Worm (Caenorhabditis elegans) whole organism, young adult: ENCODE results near the gene rip-1.

Experiments used
- B0261.1 ChIP-seq: sonication (generic microtip); optimal IDR thresholded peaks from 2 replicates; lab custom pipeline; 2016; ENCODE audit warnings: mild to moderate bottlenecking, missing genetic modification characterization, moderate library complexity, missing compliant biosample characterization
- B0336.3 ChIP-seq: fragments of 200-800 bp; sonication (Bioruptor generic); IDR thresholded peaks from 2 replicates; pipeline ENCODE4 v1.3.6; 2022; ENCODE audit warnings: missing genetic modification characterization, missing compliant biosample characterization
- F23B12.7 ChIP-seq: sonication (generic microtip); optimal IDR thresholded peaks from 2 replicates; lab custom pipeline; 2017; ENCODE audit warnings: missing genetic modification characterization, mild to moderate bottlenecking, missing compliant biosample characterization, antibody characterized with exemption, moderate library complexity; ENCODE audit not compliant: insufficient read depth
- F33H1.4 ChIP-seq: fragments of 200-800 bp; sonication (Bioruptor generic); IDR thresholded peaks from 2 replicates; pipeline ENCODE4 v1.3.6; 2022; ENCODE audit warnings: missing genetic modification reagents, missing genetic modification characterization, missing compliant biosample characterization
- K12H6.12 ChIP-seq: fragments of 200-800 bp; sonication (Bioruptor generic); optimal IDR thresholded peaks from 2 replicates; lab custom pipeline; 2018; ENCODE audit warnings: mild to moderate bottlenecking, missing genetic modification characterization, missing compliant biosample characterization
- Y67H2A.10 ChIP-seq: fragments of 200-800 bp; sonication (Bioruptor generic); conservative IDR thresholded peaks from 2 replicates; pipeline ENCODE4 v1.3.6; 2022; ENCODE audit warnings: missing genetic modification reagents, missing genetic modification characterization, missing compliant biosample characterization
- ZK185.1 ChIP-seq: sonication (generic microtip); optimal IDR thresholded peaks from 2 replicates; lab custom pipeline; 2016; ENCODE audit warnings: mild to moderate bottlenecking, missing genetic modification characterization, missing compliant biosample characterization; ENCODE audit not compliant: poor library complexity, severe bottlenecking
- attf-5 ChIP-seq: fragments of 200-800 bp; sonication (Bioruptor generic); optimal IDR thresholded peaks from 2 replicates; lab custom pipeline; 2018; ENCODE audit warnings: mild to moderate bottlenecking, missing genetic modification characterization, missing compliant biosample characterization
- bed-2 ChIP-seq: fragments of 200-800 bp; sonication (Bioruptor generic); IDR thresholded peaks from 2 replicates; pipeline ENCODE4 v1.3.6; 2022; ENCODE audit warnings: missing genetic modification reagents, missing genetic modification characterization, missing compliant biosample characterization
- cebp-1 ChIP-seq, 2 experiments: fragments of 200-800 bp in 1 of 2; sonication (Bioruptor generic) in 1 of 2; sonication (generic microtip) in 1 of 2; IDR thresholded peaks in 1 of 2; optimal IDR thresholded peaks in 1 of 2; 2 replicates each; pipeline versions ENCODE4 v1.3.6 to Lab custom; 2017 to 2022; ENCODE audit warnings: missing compliant biosample characterization in 2 of 2, missing genetic modification characterization in 2 of 2, mild to moderate bottlenecking in 1 of 2, missing genetic modification reagents in 1 of 2, moderate library complexity in 1 of 2
- cebp-2 ChIP-seq: fragments of 200-800 bp; sonication (Bioruptor generic); IDR thresholded peaks from 2 replicates; pipeline ENCODE4 v1.3.6; 2022; ENCODE audit warnings: missing genetic modification characterization, missing compliant biosample characterization
- ceh-27 ChIP-seq: fragments of 200-800 bp; sonication (Bioruptor generic); optimal IDR thresholded peaks from 2 replicates; lab custom pipeline; 2018; ENCODE audit warnings: mild to moderate bottlenecking, missing genetic modification characterization, moderate library complexity, missing compliant biosample characterization
- ceh-79 ChIP-seq: sonication (generic microtip); optimal IDR thresholded peaks from 2 replicates; lab custom pipeline; 2017; ENCODE audit warnings: mild to moderate bottlenecking, missing genetic modification characterization, missing compliant biosample characterization
- efl-1 ChIP-seq: fragments of 150-350 bp; optimal IDR thresholded peaks from 2 replicates; lab custom pipeline; 2014; ENCODE audit warnings: missing biosample characterization, missing genetic modification reagents, missing genetic modification characterization
- egrh-3 ChIP-seq: fragments of 200-800 bp; sonication (Bioruptor generic); IDR thresholded peaks from 2 replicates; pipeline ENCODE4 v1.3.6; 2022; ENCODE audit warnings: missing genetic modification reagents, missing genetic modification characterization, missing compliant biosample characterization
- ets-4 ChIP-seq: fragments of 200-800 bp; sonication (Bioruptor generic); optimal IDR thresholded peaks from 2 replicates; lab custom pipeline; 2018; ENCODE audit warnings: mild to moderate bottlenecking, missing genetic modification characterization, missing compliant biosample characterization
- fkh-3 ChIP-seq: sonication (generic microtip); optimal IDR thresholded peaks from 2 replicates; lab custom pipeline; 2016; ENCODE audit warnings: mild to moderate bottlenecking, missing genetic modification characterization, missing compliant biosample characterization
- hmg-1.2 ChIP-seq: fragments of 200-800 bp; sonication (Bioruptor generic); IDR thresholded peaks from 2 replicates; pipeline ENCODE4 v1.3.6; 2022; ENCODE audit warnings: missing genetic modification reagents, missing genetic modification characterization, missing compliant biosample characterization
- hrde-1 ChIP-seq: sonication (generic microtip); optimal IDR thresholded peaks from 2 replicates; lab custom pipeline; 2016; ENCODE audit warnings: missing genetic modification characterization, mild to moderate bottlenecking, missing compliant biosample characterization, moderate library complexity, missing genotype, missing genetic modification reagents, borderline replicate concordance
- let-607 ChIP-seq, 2 experiments: fragments of 200-800 bp in 1 of 2; sonication (Bioruptor generic) in 1 of 2; sonication (generic microtip) in 1 of 2; optimal IDR thresholded peaks; 2 replicates each; lab custom pipeline; 2016 to 2018; ENCODE audit warnings: mild to moderate bottlenecking in 2 of 2, missing compliant biosample characterization in 2 of 2, missing genetic modification characterization in 2 of 2, moderate library complexity in 2 of 2, missing genotype in 1 of 2
- lin-35 ChIP-seq, 3 experiments: fragments of 150-350 bp in 2 of 3; sonication (generic microtip) in 1 of 3; optimal IDR thresholded peaks; 2 replicates each; lab custom pipeline; 2014 to 2018; ENCODE audit warnings: missing biosample characterization in 3 of 3, missing genetic modification characterization in 3 of 3, missing genetic modification reagents in 3 of 3
- lin-40 ChIP-seq: sonication (generic microtip); optimal IDR thresholded peaks from 2 replicates; lab custom pipeline; 2016; ENCODE audit warnings: missing genetic modification characterization, mild to moderate bottlenecking, missing compliant biosample characterization, missing genotype, missing genetic modification reagents
- madf-10 ChIP-seq: sonication (generic microtip); optimal IDR thresholded peaks from 2 replicates; lab custom pipeline; 2016; ENCODE audit warnings: mild to moderate bottlenecking, missing genetic modification characterization, missing compliant biosample characterization
- madf-8 ChIP-seq: fragments of 200-800 bp; sonication (Bioruptor generic); conservative IDR thresholded peaks from 2 replicates; pipeline ENCODE4 v1.3.6; 2022; ENCODE audit warnings: missing genetic modification reagents, missing genetic modification characterization, missing compliant biosample characterization
- mcd-1 ChIP-seq: fragments of 200-800 bp; sonication (Bioruptor generic); IDR thresholded peaks from 2 replicates; pipeline ENCODE4 v1.3.6; 2022; ENCODE audit warnings: missing genetic modification reagents, missing genetic modification characterization, missing compliant biosample characterization
- nfya-1 ChIP-seq: sonication (generic microtip); optimal IDR thresholded peaks from 2 replicates; lab custom pipeline; 2017; ENCODE audit warnings: antibody characterized with exemption, missing compliant biosample characterization, missing genetic modification characterization, borderline replicate concordance; ENCODE audit not compliant: insufficient read depth
- nfyb-1 ChIP-seq: fragments of 200-800 bp; sonication (Bioruptor generic); IDR thresholded peaks from 2 replicates; pipeline ENCODE4 v1.3.6; 2022; ENCODE audit warnings: missing genetic modification reagents, missing genetic modification characterization, missing compliant biosample characterization
- pbrm-1 ChIP-seq: fragments of 200-800 bp; sonication (Bioruptor generic); IDR thresholded peaks from 2 replicates; pipeline ENCODE4 v1.3.6; 2022; ENCODE audit warnings: missing genetic modification reagents, missing genetic modification characterization, missing compliant biosample characterization
- rec-8 ChIP-seq, 2 experiments: sonication (generic microtip); optimal IDR thresholded peaks; 2 replicates each; lab custom pipeline; 2016; ENCODE audit warnings: mild to moderate bottlenecking in 2 of 2, missing genetic modification characterization in 2 of 2, missing genetic modification reagents in 2 of 2, missing genotype in 2 of 2, missing biosample characterization in 1 of 2, missing compliant biosample characterization in 1 of 2, moderate library complexity in 1 of 2
- snpc-4 ChIP-seq, 5 experiments: fragments of 150-350 bp in 1 of 5; sonication (generic microtip) in 4 of 5; optimal IDR thresholded peaks; 2 replicates each; lab custom pipeline; 2014 to 2018; ENCODE audit warnings: missing genetic modification characterization in 5 of 5, missing biosample characterization in 3 of 5, antibody characterized with exemption in 2 of 5, mild to moderate bottlenecking in 2 of 5, missing compliant biosample characterization in 2 of 5, missing genotype in 2 of 5, moderate library complexity in 2 of 5, missing genetic modification reagents in 1 of 5
- tlf-1 ChIP-seq: fragments of 200-800 bp; sonication (Bioruptor generic); optimal IDR thresholded peaks from 2 replicates; lab custom pipeline; 2018; ENCODE audit warnings: mild to moderate bottlenecking, missing genetic modification characterization, missing compliant biosample characterization
- zfh-2 ChIP-seq: fragments of 200-800 bp; sonication (Bioruptor generic); conservative IDR thresholded peaks from 2 replicates; pipeline ENCODE4 v1.3.6; 2022; ENCODE audit warnings: missing genetic modification reagents, missing genetic modification characterization, missing compliant biosample characterization
- ztf-22 ChIP-seq: fragments of 200-800 bp; sonication (Bioruptor generic); optimal IDR thresholded peaks from 2 replicates; lab custom pipeline; 2018; ENCODE audit warnings: mild to moderate bottlenecking, missing genetic modification characterization, moderate library complexity, missing compliant biosample characterization
- ztf-26 ChIP-seq: sonication (generic microtip); optimal IDR thresholded peaks from 2 replicates; lab custom pipeline; 2017; ENCODE audit warnings: missing genetic modification characterization, missing compliant biosample characterization
- ztf-28 ChIP-seq: fragments of 200-800 bp; sonication (Bioruptor generic); IDR thresholded peaks from 2 replicates; pipeline ENCODE4 v1.3.6; 2022; ENCODE audit warnings: missing genetic modification reagents, missing genetic modification characterization, missing compliant biosample characterization

rip-1 gene

ce11 chrIII:10289790-10290189 is 31.2 kb upstream of the rip-1 start:
- no peak for TF ChIP-seq nfya-1 (tag; lab: Kevin White, UChicago)

- TF ChIP-seq efl-1 (GFP tag; lab: Kevin White, UChicago) (no peak), let-607 (tag; optimal IDR thresholded peaks at IDR 0.05; lab: Kevin White, UChicago) (no peak), B0336.3 (no peak), F33H1.4 (GFP tag; lab: Robert Waterston, UW) (no peak), ztf-28 (GFP tag; lab: Robert Waterston, UW) (no peak), bed-2 (GFP tag; lab: Robert Waterston, UW) (no peak), B0261.1 (tag; lab: Kevin White, UChicago) (no peak), mcd-1 (no peak), ztf-22 (GFP tag; lab: Kevin White, UChicago) (no peak), hrde-1 (tag; lab: Kevin White, UChicago) (no peak), ztf-26 (tag; lab: Kevin White, UChicago) (no peak), madf-8 (no peak), tlf-1 (GFP tag; lab: Kevin White, UChicago) (no peak), fkh-3 (tag; lab: Kevin White, UChicago) (no peak), madf-10 (tag; lab: Kevin White, UChicago) (no peak), ets-4 (GFP tag; lab: Kevin White, UChicago) (no peak), ceh-79 (tag; lab: Kevin White, UChicago) (no peak), Y67H2A.10 (GFP tag; lab: Robert Waterston, UW) (no peak)
- TF ChIP-seq, all 124 proteins: peak for 0
Measured at ce11 chrIII:10285623-10286022, 27.1 kb upstream of the rip-1 start, which contains the start of gene K10G9.2. K10G9.2 (plus strand) TSS chrIII:10285923.

ce11 chrIII:10284214-10284613 is 25.7 kb upstream of the rip-1 start:
- peak in 1 of 3 experiments; percentile 18 for TF ChIP-seq lin-35 (GFP tag; optimal IDR thresholded peaks at IDR 0.05; lab: Kevin White, UChicago)
- TF ChIP-seq snpc-4 (GFP tag; optimal IDR thresholded peaks at IDR 0.05; lab: Kevin White, UChicago): no peak
- TF ChIP-seq snpc-4 (tag; optimal IDR thresholded peaks at IDR 0.05; lab: Kevin White, UChicago): peak in 1 of 4 experiments; percentile 16
- TF ChIP-seq ztf-22 (GFP tag; lab: Kevin White, UChicago): peak; percentile 58
- peak; percentile 34; the same call in 1 of the 2 replicates for TF ChIP-seq nfyb-1 (GFP tag; lab: Robert Waterston, UW)
- TF ChIP-seq K12H6.12 (tag; lab: Kevin White, UChicago): peak; percentile 85
- no peak for TF ChIP-seq F23B12.7
- TF ChIP-seq cebp-1 (GFP tag; IDR thresholded peaks at IDR 0.05; lab: Robert Waterston, UW): no peak
- TF ChIP-seq cebp-1 (tag; optimal IDR thresholded peaks at IDR 0.05; lab: Kevin White, UChicago): peak; percentile 64
- peak; percentile 50 for TF ChIP-seq ceh-27 (GFP tag; lab: Kevin White, UChicago)
- peak; percentile 58; the same call in 1 of the 2 replicates for TF ChIP-seq egrh-3 (GFP tag; lab: Robert Waterston, UW)
- peak; percentile 72 for TF ChIP-seq attf-5 (GFP tag; lab: Kevin White, UChicago)
- peak; percentile 48 for TF ChIP-seq lin-40 (tag; lab: Kevin White, UChicago)
- TF ChIP-seq mcd-1: peak; percentile 52
- TF ChIP-seq zfh-2 (GFP tag; lab: Robert Waterston, UW): peak; percentile 99
- no peak for TF ChIP-seq rec-8 (tag; optimal IDR thresholded peaks at IDR 0.05; lab: Kevin White, UChicago)
- no peak for TF ChIP-seq pbrm-1 (GFP tag; lab: Robert Waterston, UW)
- peak; percentile 49 for TF ChIP-seq hmg-1.2
- no peak for TF ChIP-seq ZK185.1
- peak; percentile 64; the same call in 1 of the 2 replicates for TF ChIP-seq cebp-2 (GFP tag; lab: Robert Waterston, UW)
